Worm (Caenorhabditis elegans): ENCODE data around the gene ceh-16.

DNA sequence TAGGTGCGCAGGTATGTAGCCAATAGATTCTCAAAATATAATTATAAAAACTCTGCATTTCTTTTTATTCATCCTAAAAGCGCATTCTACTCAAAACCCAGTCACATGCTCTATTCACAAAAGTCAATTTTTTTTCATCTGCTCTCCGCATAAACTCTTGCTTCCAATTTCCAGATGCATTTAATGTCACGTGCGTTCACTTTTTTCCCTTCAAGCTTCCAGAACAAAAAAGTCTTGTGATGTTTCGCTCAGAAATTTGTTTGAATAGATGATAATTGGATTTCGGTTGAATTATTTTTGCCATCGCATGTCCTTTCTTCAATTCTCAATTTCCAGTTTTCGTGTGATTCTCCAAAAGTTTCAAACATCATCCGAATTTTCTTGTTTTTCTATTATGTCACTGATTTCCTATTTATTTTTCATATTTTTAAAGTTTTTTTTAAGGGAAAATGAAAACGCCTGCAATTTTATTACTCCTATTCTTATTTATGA is 42.4 kb downstream of the ceh-16 start, which contains the start of gene F22B7.1:
- TF ChIP-seq him-1 (tag; optimal IDR thresholded peaks at IDR 0.05) (no peak), W03F9.2 (tag; optimal IDR thresholded peaks at IDR 0.05) (no peak)
